Fruit fly (Drosophila melanogaster) whole organism, embryonic: Measurements from ENCODE around the gene PGAP1.
A peak's percentile ranks its signal among the peaks of the same experiment; 100 is the strongest.

ENCODE experiments used
- Abd-B ChIP-seq: fragments of 200-800 bp; sonication (Bioruptor generic); optimal IDR thresholded peaks from 2 replicates; lab custom pipeline; 2018; ENCODE audit warnings: missing biosample characterization, mild to moderate bottlenecking, missing genetic modification characterization, moderate library complexity
- CG11456 ChIP-seq: fragments of 200-800 bp; sonication (Bioruptor generic); IDR thresholded peaks from 3 replicates; pipeline ENCODE4 v1.3.6; 2022; ENCODE audit warnings: missing biosample characterization, missing genetic modification characterization
- CG13424 ChIP-seq: fragments of 200-800 bp; sonication (Bioruptor generic); optimal IDR thresholded peaks from 2 replicates; lab custom pipeline; 2019; ENCODE audit warnings: missing biosample characterization, mild to moderate bottlenecking, missing genetic modification characterization, moderate library complexity
- CG13894 ChIP-seq: fragments of 200-800 bp; sonication (Bioruptor generic); optimal IDR thresholded peaks from 3 replicates; lab custom pipeline; 2018; ENCODE audit warnings: missing biosample characterization, mild to moderate bottlenecking, missing genetic modification characterization, moderate library complexity
- CG14014 ChIP-seq: fragments of 200-800 bp; sonication (Bioruptor generic); IDR thresholded peaks from 2 replicates; pipeline ENCODE4 v1.3.6; 2022; ENCODE audit warnings: missing biosample characterization, missing genetic modification characterization
- CG14965 ChIP-seq: fragments of 200-800 bp; sonication (Bioruptor generic); optimal IDR thresholded peaks from 2 replicates; lab custom pipeline; 2016; ENCODE audit warnings: missing biosample characterization, missing genetic modification characterization, borderline replicate concordance
- CG15269 ChIP-seq: fragments of 200-800 bp; sonication (Bioruptor generic); optimal IDR thresholded peaks from 2 replicates; lab custom pipeline; 2018; ENCODE audit warnings: missing biosample characterization, mild to moderate bottlenecking, missing genetic modification characterization, moderate library complexity
- CG15479 ChIP-seq: fragments of 200-800 bp; sonication (Bioruptor generic); optimal IDR thresholded peaks from 3 replicates; lab custom pipeline; 2019; ENCODE audit warnings: missing biosample characterization, mild to moderate bottlenecking, missing genetic modification characterization, moderate library complexity
- CG17361 ChIP-seq: fragments of 200-800 bp; sonication (Bioruptor generic); IDR thresholded peaks from 3 replicates; pipeline ENCODE4 v1.3.6; 2022; ENCODE audit warnings: missing biosample characterization, missing genetic modification characterization
- CG17568 ChIP-seq: fragments of 200-800 bp; sonication (Bioruptor generic); optimal IDR thresholded peaks from 2 replicates; lab custom pipeline; 2018; ENCODE audit warnings: missing biosample characterization, mild to moderate bottlenecking, missing genetic modification characterization, moderate library complexity
- CG17612 ChIP-seq: fragments of 200-800 bp; sonication (Bioruptor generic); IDR thresholded peaks from 2 replicates; pipeline ENCODE4 v1.3.6; 2022; ENCODE audit warnings: missing biosample characterization, missing genetic modification characterization
- CG17802 ChIP-seq: fragments of 200-800 bp; sonication (Bioruptor generic); optimal IDR thresholded peaks from 2 replicates; lab custom pipeline; 2018; ENCODE audit warnings: missing biosample characterization, mild to moderate bottlenecking, missing genetic modification characterization, moderate library complexity
- CG18764 ChIP-seq: fragments of 200-800 bp; sonication (Bioruptor generic); optimal IDR thresholded peaks from 3 replicates; lab custom pipeline; 2016; ENCODE audit warnings: missing biosample characterization, missing genetic modification characterization
- CG32767 ChIP-seq: fragments of 200-800 bp; sonication (Bioruptor generic); IDR thresholded peaks from 2 replicates; pipeline ENCODE4 v1.3.6; 2022; ENCODE audit warnings: missing biosample characterization, missing genetic modification characterization
- CG33557 ChIP-seq: fragments of 200-800 bp; sonication (Bioruptor generic); optimal IDR thresholded peaks from 2 replicates; lab custom pipeline; 2019; ENCODE audit warnings: missing biosample characterization, mild to moderate bottlenecking, missing genetic modification characterization, moderate library complexity
- CG34422 ChIP-seq: fragments of 200-800 bp; sonication (Bioruptor generic); IDR thresholded peaks from 3 replicates; pipeline ENCODE4 v1.3.6; 2022; ENCODE audit warnings: missing biosample characterization, missing genetic modification characterization
- CG6683 ChIP-seq: fragments of 200-800 bp; sonication (Bioruptor generic); optimal IDR thresholded peaks from 2 replicates; lab custom pipeline; 2017; ENCODE audit warnings: missing biosample characterization, mild to moderate bottlenecking, missing genetic modification characterization, missing genetic modification reagents
- CG6765 ChIP-seq: fragments of 200-800 bp; sonication (Bioruptor generic); optimal IDR thresholded peaks from 3 replicates; lab custom pipeline; 2017; ENCODE audit warnings: missing biosample characterization, mild to moderate bottlenecking, missing genetic modification characterization
- CG8765 ChIP-seq: fragments of 200-800 bp; sonication (Bioruptor generic); IDR thresholded peaks from 2 replicates; pipeline ENCODE4 v1.3.6; 2022; ENCODE audit warnings: missing biosample characterization, missing genetic modification characterization
- CG9437 ChIP-seq: fragments of 200-800 bp; sonication (Bioruptor generic); optimal IDR thresholded peaks from 2 replicates; lab custom pipeline; 2018; ENCODE audit warnings: missing biosample characterization, mild to moderate bottlenecking, missing genetic modification characterization
- Dll ChIP-seq: fragments of 200-800 bp; sonication (Bioruptor generic); IDR thresholded peaks from 4 replicates; pipeline ENCODE4 v1.3.6; 2022; ENCODE audit warnings: missing biosample characterization, missing genetic modification characterization; ENCODE audit not compliant: partially characterized antibody
- HmgZ ChIP-seq: fragments of 200-800 bp; sonication (Bioruptor generic); optimal IDR thresholded peaks from 2 replicates; lab custom pipeline; 2018; ENCODE audit warnings: missing biosample characterization, mild to moderate bottlenecking, missing genetic modification characterization
- Hmr ChIP-seq: fragments of 200-800 bp; sonication (Bioruptor generic); optimal IDR thresholded peaks from 3 replicates; lab custom pipeline; 2017; ENCODE audit warnings: mild to moderate bottlenecking, missing biosample characterization, missing genetic modification reagents, missing genetic modification characterization
- Hr39 ChIP-seq: fragments of >200 bp; optimal IDR thresholded peaks from 2 replicates; lab custom pipeline; 2017
- Lim3 ChIP-seq: fragments of 200-800 bp; sonication (Bioruptor generic); IDR thresholded peaks from 2 replicates; pipeline ENCODE4 v1.3.6; 2022; ENCODE audit warnings: missing biosample characterization, missing genetic modification characterization
- NK7.1 ChIP-seq: fragments of 200-800 bp; sonication (Bioruptor generic); optimal IDR thresholded peaks from 3 replicates; lab custom pipeline; 2016; ENCODE audit warnings: missing biosample characterization, missing genetic modification characterization
- Nf-YB ChIP-seq: fragments of 200-800 bp; sonication (Bioruptor generic); optimal IDR thresholded peaks from 3 replicates; lab custom pipeline; 2019; ENCODE audit warnings: missing biosample characterization, mild to moderate bottlenecking, missing genetic modification characterization, moderate library complexity
- Pdp1 ChIP-seq, 2 experiments: fragments of 200-800 bp; sonication (Bioruptor generic); optimal IDR thresholded peaks; 3 replicates each; lab custom pipeline; 2016; ENCODE audit warnings: missing biosample characterization in 2 of 2, missing genetic modification characterization in 2 of 2, mild to moderate bottlenecking in 1 of 2, moderate library complexity in 1 of 2
- Ptx1 ChIP-seq: fragments of 200-800 bp; sonication (Bioruptor generic); IDR thresholded peaks from 2 replicates; pipeline ENCODE4 v1.3.6; 2022; ENCODE audit warnings: missing biosample characterization, missing genetic modification characterization
- Taf1 ChIP-seq: fragments of 200-800 bp; sonication (Bioruptor generic); IDR thresholded peaks from 2 replicates; pipeline ENCODE4 v1.3.6; 2022; ENCODE audit warnings: missing biosample characterization, missing genetic modification characterization
- Vsx1 ChIP-seq: fragments of 200-800 bp; sonication (Bioruptor generic); optimal IDR thresholded peaks from 2 replicates; lab custom pipeline; 2017; ENCODE audit warnings: missing biosample characterization, mild to moderate bottlenecking, missing genetic modification characterization, missing genetic modification reagents
- YL-1 ChIP-seq: fragments of 200-800 bp; sonication (Bioruptor generic); optimal IDR thresholded peaks from 3 replicates; lab custom pipeline; 2017; ENCODE audit warnings: missing biosample characterization, mild to moderate bottlenecking, missing genetic modification characterization
- ase ChIP-seq: fragments of 200-800 bp; sonication (Bioruptor generic); IDR thresholded peaks from 3 replicates; pipeline ENCODE4 v1.3.6; 2022; ENCODE audit warnings: missing biosample characterization, missing genetic modification characterization
- ash1 ChIP-seq: fragments of 200-800 bp; sonication (Bioruptor generic); optimal IDR thresholded peaks from 2 replicates; lab custom pipeline; 2018; ENCODE audit warnings: missing biosample characterization, mild to moderate bottlenecking, missing genetic modification characterization
- dan ChIP-seq: fragments of 200-800 bp; sonication (Bioruptor generic); IDR thresholded peaks from 2 replicates; pipeline ENCODE4 v1.3.6; 2022; ENCODE audit warnings: missing biosample characterization, missing genetic modification characterization
- dmrt11E ChIP-seq: fragments of 200-800 bp; sonication (Bioruptor generic); optimal IDR thresholded peaks from 3 replicates; lab custom pipeline; 2018; ENCODE audit warnings: missing biosample characterization, mild to moderate bottlenecking, missing genetic modification characterization, moderate library complexity
- eve ChIP-seq, 2 experiments: fragments of >200 bp; optimal IDR thresholded peaks; 2 replicates each; lab custom pipeline; 2017; ENCODE audit warnings: missing biosample characterization in 2 of 2, missing genetic modification characterization in 2 of 2
- exex ChIP-seq: fragments of 200-800 bp; sonication (Bioruptor generic); optimal IDR thresholded peaks from 4 replicates; lab custom pipeline; 2018; ENCODE audit warnings: missing biosample characterization, mild to moderate bottlenecking, missing genetic modification characterization, moderate library complexity
- gem ChIP-seq: fragments of 200-800 bp; sonication (Bioruptor generic); optimal IDR thresholded peaks from 2 replicates; lab custom pipeline; 2019; ENCODE audit warnings: missing biosample characterization, mild to moderate bottlenecking, missing genetic modification characterization, moderate library complexity
- ham ChIP-seq: fragments of 200-800 bp; sonication (Bioruptor generic); IDR thresholded peaks from 2 replicates; pipeline ENCODE4 v1.3.6; 2022; ENCODE audit warnings: missing biosample characterization, missing genetic modification characterization
- hbn ChIP-seq: fragments of 200-800 bp; sonication (Bioruptor generic); IDR thresholded peaks from 2 replicates; pipeline ENCODE4 v1.3.6; 2022; ENCODE audit warnings: missing biosample characterization, missing genetic modification characterization; ENCODE audit not compliant: partially characterized antibody
- kah ChIP-seq: fragments of 200-800 bp; sonication (Bioruptor generic); optimal IDR thresholded peaks from 2 replicates; lab custom pipeline; 2018; ENCODE audit warnings: missing biosample characterization, mild to moderate bottlenecking, missing genetic modification characterization
- lab ChIP-seq: fragments of 200-800 bp; sonication (Bioruptor generic); optimal IDR thresholded peaks from 3 replicates; lab custom pipeline; 2017; ENCODE audit warnings: missing biosample characterization, missing genetic modification characterization, mild to moderate bottlenecking, moderate library complexity, missing genetic modification reagents
- ranshi ChIP-seq: fragments of 200-800 bp; sonication (Bioruptor generic); IDR thresholded peaks from 2 replicates; pipeline ENCODE4 v1.3.6; 2022; ENCODE audit warnings: missing biosample characterization, missing genetic modification characterization
- trem ChIP-seq: fragments of 200-800 bp; optimal IDR thresholded peaks from 3 replicates; lab custom pipeline; 2019; ENCODE audit warnings: missing biosample characterization, mild to moderate bottlenecking, missing genetic modification characterization, moderate library complexity
- wdn ChIP-seq: fragments of 200-800 bp; sonication (Bioruptor generic); IDR thresholded peaks from 2 replicates; pipeline ENCODE4 v1.3.6; 2022; ENCODE audit warnings: missing biosample characterization, missing genetic modification characterization
- wek ChIP-seq: fragments of 200-800 bp; sonication (Bioruptor generic); optimal IDR thresholded peaks from 3 replicates; lab custom pipeline; 2018; ENCODE audit warnings: missing biosample characterization, mild to moderate bottlenecking, missing genetic modification characterization, moderate library complexity
- z ChIP-seq: fragments of 200-800 bp; sonication (Bioruptor generic); IDR thresholded peaks from 3 replicates; pipeline ENCODE4 v1.3.6; 2022; ENCODE audit warnings: missing biosample characterization, missing genetic modification characterization
- zen2 ChIP-seq: fragments of 200-800 bp; sonication (Bioruptor generic); IDR thresholded peaks from 3 replicates; pipeline ENCODE4 v1.3.6; 2022; ENCODE audit warnings: missing biosample characterization, missing genetic modification characterization; ENCODE audit not compliant: partially characterized antibody
- zf30C ChIP-seq: fragments of 200-800 bp; sonication (Bioruptor generic); optimal IDR thresholded peaks from 3 replicates; lab custom pipeline; 2018; ENCODE audit warnings: missing biosample characterization, mild to moderate bottlenecking, missing genetic modification characterization

PGAP1 gene

dm6 chrX:5665902-5666301 is 23.4 kb downstream of the PGAP1 start, which contains the start of the genes Sirt4 and CG4119 (continued):
- TF ChIP-seq gem (tag; lab: Kevin White, UChicago): no peak
- TF ChIP-seq trem (tag; lab: Kevin White, UChicago): peak; percentile 56
- TF ChIP-seq CG33557 (GFP tag; lab: Kevin White, UChicago): no peak
- peak; percentile 20 for TF ChIP-seq CG13894 (tag; lab: Kevin White, UChicago)
- no peak for TF ChIP-seq CG8765 (GFP tag; lab: Robert Waterston, UW)
- no peak for TF ChIP-seq dan (GFP tag; lab: Robert Waterston, UW)
- TF ChIP-seq CG6683 (GFP tag; lab: Kevin White, UChicago): no peak
- TF ChIP-seq HmgZ (tag; lab: Kevin White, UChicago): peak; percentile 41
- no peak for TF ChIP-seq CG14014 (GFP tag; lab: Robert Waterston, UW)
- TF ChIP-seq CG9437: peak; percentile 97
- no peak for TF ChIP-seq Lim3 (GFP tag; lab: Robert Waterston, UW)
- peak; percentile 95 for TF ChIP-seq zen2 (GFP tag; lab: Robert Waterston, UW)
- no peak for TF ChIP-seq ash1 (GFP tag; lab: Kevin White, UChicago)
- 0 out of 2 replicates have a peak, but pooled peaks have one; percentile 16 for TF ChIP-seq Taf1 (GFP tag; lab: Robert Waterston, UW)
- TF ChIP-seq Abd-B (GFP tag; lab: Kevin White, UChicago): no peak
- 0 out of 3 replicates have a peak, but pooled peaks have one; percentile 17 for TF ChIP-seq CG17361 (GFP tag; lab: Robert Waterston, UW)
- TF ChIP-seq z (GFP tag; lab: Robert Waterston, UW): no peak
- TF ChIP-seq CG32767 (GFP tag; lab: Robert Waterston, UW): 0 out of 2 replicates have a peak, but pooled peaks have one; percentile 21
- TF ChIP-seq zf30C: no peak
- no peak for TF ChIP-seq CG15479
- no peak for TF ChIP-seq CG14965 (GFP tag; lab: Kevin White, UChicago)
- TF ChIP-seq ranshi (GFP tag; lab: Robert Waterston, UW): no peak
- peak; percentile 28 for TF ChIP-seq lab
- no peak for TF ChIP-seq exex
- TF ChIP-seq CG17568 (GFP tag; lab: Kevin White, UChicago): no peak
- no peak for TF ChIP-seq ham (GFP tag; lab: Robert Waterston, UW)
- TF ChIP-seq CG13424 (tag; lab: Kevin White, UChicago): no peak
- TF ChIP-seq eve (GFP tag; optimal IDR thresholded peaks at IDR 0.05; lab: Kevin White, UChicago): no peak
- no peak for TF ChIP-seq CG15269 (tag; lab: Kevin White, UChicago)
- TF ChIP-seq ase (GFP tag; lab: Robert Waterston, UW): no peak
- TF ChIP-seq Hmr (GFP tag; lab: Kevin White, UChicago): peak; percentile 40
- peak; percentile 65; the same call in 1 of the 3 replicates for TF ChIP-seq CG11456
- no peak for TF ChIP-seq wdn (GFP tag; lab: Robert Waterston, UW)
- no peak for TF ChIP-seq Vsx1 (GFP tag; lab: Kevin White, UChicago)
- TF ChIP-seq YL-1: peak; percentile 81
- no peak for TF ChIP-seq CG18764 (GFP tag; lab: Kevin White, UChicago)
- TF ChIP-seq CG34422: peak; percentile 56; the same call in 1 of the 3 replicates
- no peak for TF ChIP-seq Hr39
- TF ChIP-seq wek (GFP tag; lab: Kevin White, UChicago): no peak
- no peak for TF ChIP-seq CG17612 (GFP tag; lab: Robert Waterston, UW)
- no peak for TF ChIP-seq kah (GFP tag; lab: Kevin White, UChicago)
- TF ChIP-seq hbn (GFP tag; lab: Robert Waterston, UW): peak; percentile 90
- TF ChIP-seq Pdp1 (GFP tag; optimal IDR thresholded peaks at IDR 0.05; lab: Kevin White, UChicago): peak in 1 of 2 experiments; percentile 80
- no peak for TF ChIP-seq CG17802 (tag; lab: Kevin White, UChicago)
- no peak for TF ChIP-seq CG6765 (GFP tag; lab: Kevin White, UChicago)
- TF ChIP-seq Dll (GFP tag; lab: Robert Waterston, UW): peak; percentile 90
- no peak for TF ChIP-seq Nf-YB (GFP tag; lab: Kevin White, UChicago)
- TF ChIP-seq dmrt11E (tag; lab: Kevin White, UChicago): no peak
- no peak for TF ChIP-seq NK7.1
- TF ChIP-seq Ptx1 (GFP tag; lab: Robert Waterston, UW): no peak
